Fruit fly (Drosophila melanogaster): ENCODE measurements around the gene CG46310.

DNA sequence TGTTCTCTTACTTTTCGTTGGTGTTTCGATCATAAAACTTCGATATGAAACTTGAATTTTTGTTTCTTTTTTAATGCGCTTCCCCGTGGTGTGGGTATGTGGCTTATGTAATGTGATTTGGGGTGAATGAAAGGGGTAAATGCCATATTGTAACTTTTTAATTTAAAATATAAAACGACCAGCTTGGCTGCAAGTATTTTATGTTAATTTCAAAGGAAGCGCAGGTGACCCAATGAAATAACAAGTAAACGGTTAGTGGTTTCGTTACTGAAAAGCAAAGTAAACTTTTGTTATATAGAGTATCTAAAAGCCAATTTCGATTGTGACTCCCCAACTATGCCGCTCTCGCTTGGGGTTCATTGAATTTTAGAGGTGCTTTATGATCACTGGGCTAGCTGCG is 29.0 kb upstream of the CG46310 start:
- TF ChIP-seq CG8478 (optimal IDR thresholded peaks at IDR 0.05), result no peak
- TF ChIP-seq CTCF (optimal IDR thresholded peaks at IDR 0.05), result no peak

Measured in S2 (cell line).